Worm (Caenorhabditis elegans): ENCODE measurements around the gene F11C1.9.

The F11C1.9 gene

ce11 chrX:12934768-12935167 is 42.6 kb downstream of the F11C1.9 start, which contains the start of gene gmap-1 (continued):
- TF ChIP-seq arid-1 (GFP tag; conservative IDR thresholded peaks at IDR 0.05), result no peak
- TF ChIP-seq lin-39 (tag; optimal IDR thresholded peaks at IDR 0.05), result no peak
- no peak for TF ChIP-seq ZK546.5 (tag; optimal IDR thresholded peaks at IDR 0.05)
- 0 out of 2 replicates have a peak, but pooled peaks have one; percentile 61 for TF ChIP-seq dmd-8 (GFP tag; IDR thresholded peaks at IDR 0.05)
- no peak for TF ChIP-seq daf-19 (GFP tag; conservative IDR thresholded peaks at IDR 0.05)
- no peak for TF ChIP-seq lin-13 (GFP tag; optimal IDR thresholded peaks at IDR 0.05)
- no peak for TF ChIP-seq hmg-1.1 (GFP tag; IDR thresholded peaks at IDR 0.05)
- no peak for TF ChIP-seq tag-97 (GFP tag; IDR thresholded peaks at IDR 0.05)
- TF ChIP-seq nhr-48 (tag; optimal IDR thresholded peaks at IDR 0.05), result no peak
- TF ChIP-seq mdl-1 (tag; optimal IDR thresholded peaks at IDR 0.05), result peak; percentile 20 to 45
- no peak for TF ChIP-seq R02D3.7 (tag; optimal IDR thresholded peaks at IDR 0.05)
- TF ChIP-seq ama-1 (optimal IDR thresholded peaks at IDR 0.05), result no peak
- TF ChIP-seq lin-38 (GFP tag; IDR thresholded peaks at IDR 0.05), result no peak
- no peak for TF ChIP-seq T26A8.4 (GFP tag; IDR thresholded peaks at IDR 0.05)
- TF ChIP-seq Y105C5A.15 (GFP tag; IDR thresholded peaks at IDR 0.05), result no peak
- no peak for TF ChIP-seq D1046.2 (GFP tag; IDR thresholded peaks at IDR 0.05)
- TF ChIP-seq cey-2 (tag; optimal IDR thresholded peaks at IDR 0.05; ENCODE audit: borderline replicate concordance, insufficient read depth), result no peak
- TF ChIP-seq mxl-2 (GFP tag; conservative IDR thresholded peaks at IDR 0.05), result no peak
- peak; percentile 79 for TF ChIP-seq aha-1 (tag)
- no peak for TF ChIP-seq Y48G9A.11 (GFP tag; IDR thresholded peaks at IDR 0.05)
- peak; percentile 43 for TF ChIP-seq hlh-11 (tag; optimal IDR thresholded peaks at IDR 0.05)
- no peak for TF ChIP-seq nhr-6 (tag; optimal IDR thresholded peaks at IDR 0.05)
- no peak for TF ChIP-seq lsy-2 (tag; optimal IDR thresholded peaks at IDR 0.05)
- TF ChIP-seq saeg-2 (GFP tag; IDR thresholded peaks at IDR 0.05), result no peak
- peak; percentile 91 for TF ChIP-seq mxl-3 (GFP tag; optimal IDR thresholded peaks at IDR 0.05)
- TF ChIP-seq lir-3 (tag; optimal IDR thresholded peaks at IDR 0.05), result no peak
- no peak for TF ChIP-seq dve-1 (tag; optimal IDR thresholded peaks at IDR 0.05; ENCODE audit: insufficient read depth)
- no peak for TF ChIP-seq lin-29 (GFP tag; IDR thresholded peaks at IDR 0.05)
- no peak for TF ChIP-seq dpl-1 (GFP tag; optimal IDR thresholded peaks at IDR 0.05)
- TF ChIP-seq mes-2 (tag; optimal IDR thresholded peaks at IDR 0.05; ENCODE audit: poor library complexity, severe bottlenecking), result peak; percentile 9
- no peak for TF ChIP-seq gei-8 (GFP tag; optimal IDR thresholded peaks at IDR 0.05)
- TF ChIP-seq jun-1 (tag; optimal IDR thresholded peaks at IDR 0.05), result no peak
- no peak for TF ChIP-seq dmd-6 (GFP tag; IDR thresholded peaks at IDR 0.05)
- no peak for TF ChIP-seq ceh-20 (GFP tag; IDR thresholded peaks at IDR 0.05)
- no peak for TF ChIP-seq nhr-102 (tag; optimal IDR thresholded peaks at IDR 0.05)
- no peak for TF ChIP-seq nhr-237 (tag; optimal IDR thresholded peaks at IDR 0.05)
- no peak for TF ChIP-seq F26F4.8 (GFP tag; conservative IDR thresholded peaks at IDR 0.05)
- no peak for TF ChIP-seq daf-8 (GFP tag; IDR thresholded peaks at IDR 0.05)

ce11 chrX:12929961-12930360 is 47.4 kb downstream of the F11C1.9 start, which contains the start of gene C34E7.3:
TSS of gene C34E7.3 (plus strand) at chrX:12930261.
- no peak for TF ChIP-seq spr-3 (GFP tag; optimal IDR thresholded peaks at IDR 0.05)
- no peak for TF ChIP-seq nhr-10 (tag; optimal IDR thresholded peaks at IDR 0.05)
- TF ChIP-seq egl-43 (GFP tag; IDR thresholded peaks at IDR 0.05), result no peak
- no peak for TF ChIP-seq nhr-6 (tag; optimal IDR thresholded peaks at IDR 0.05)

Measured in whole organism, L4 larva.